Fruit fly (Drosophila melanogaster) whole organism, embryonic: ENCODE data around the gene CG18649.
A peak's percentile ranks its signal among the peaks of the same experiment; 100 is the strongest.

Source experiments
- ATbp ChIP-seq: fragments of 200-800 bp; sonication (Bioruptor generic); optimal IDR thresholded peaks from 2 replicates; lab custom pipeline; 2017; ENCODE audit warnings: missing biosample characterization, mild to moderate bottlenecking, missing genetic modification characterization, missing genetic modification reagents
- B-H2 ChIP-seq: fragments of 200-800 bp; sonication (Bioruptor generic); optimal IDR thresholded peaks from 2 replicates; lab custom pipeline; 2018; ENCODE audit warnings: missing biosample characterization, mild to moderate bottlenecking, missing genetic modification characterization
- Bteb2 ChIP-seq: fragments of 200-800 bp; sonication (Bioruptor generic); optimal IDR thresholded peaks from 2 replicates; lab custom pipeline; 2016; ENCODE audit warnings: missing biosample characterization, missing genetic modification characterization
- CG10654 ChIP-seq: fragments of 200-800 bp; sonication (Bioruptor generic); optimal IDR thresholded peaks from 2 replicates; lab custom pipeline; 2016; ENCODE audit warnings: missing biosample characterization, missing genetic modification characterization
- CG10979 ChIP-seq: fragments of 200-800 bp; sonication (Bioruptor generic); optimal IDR thresholded peaks from 2 replicates; lab custom pipeline; 2018; ENCODE audit warnings: missing biosample characterization, mild to moderate bottlenecking, missing genetic modification characterization, moderate library complexity
- CG12299 ChIP-seq: fragments of 200-800 bp; sonication (Bioruptor generic); optimal IDR thresholded peaks from 2 replicates; lab custom pipeline; 2018; ENCODE audit warnings: missing biosample characterization, mild to moderate bottlenecking, missing genetic modification characterization
- CG12391 ChIP-seq: fragments of 200-800 bp; sonication (Bioruptor generic); optimal IDR thresholded peaks from 3 replicates; lab custom pipeline; 2018; ENCODE audit warnings: missing biosample characterization, mild to moderate bottlenecking, missing genetic modification characterization, moderate library complexity
- CG13624 ChIP-seq: fragments of 200-800 bp; sonication (Bioruptor generic); optimal IDR thresholded peaks from 2 replicates; lab custom pipeline; 2016; ENCODE audit warnings: missing biosample characterization, missing genetic modification characterization
- CG14050 ChIP-seq: fragments of 200-800 bp; sonication (Bioruptor generic); IDR thresholded peaks from 3 replicates; pipeline ENCODE4 v1.3.6; 2022; ENCODE audit warnings: missing biosample characterization, missing genetic modification characterization
- CG14441 ChIP-seq: fragments of 200-800 bp; sonication (Bioruptor generic); IDR thresholded peaks from 2 replicates; pipeline ENCODE4 v1.3.6; 2022; ENCODE audit warnings: missing biosample characterization, missing genetic modification characterization
- CG15011 ChIP-seq: fragments of 200-800 bp; sonication (Bioruptor generic); optimal IDR thresholded peaks from 3 replicates; lab custom pipeline; 2018; ENCODE audit warnings: missing biosample characterization, mild to moderate bottlenecking, missing genetic modification characterization
- CG17361 ChIP-seq: fragments of 200-800 bp; sonication (Bioruptor generic); IDR thresholded peaks from 3 replicates; pipeline ENCODE4 v1.3.6; 2022; ENCODE audit warnings: missing biosample characterization, missing genetic modification characterization
- CG17802 ChIP-seq: fragments of 200-800 bp; sonication (Bioruptor generic); optimal IDR thresholded peaks from 2 replicates; lab custom pipeline; 2018; ENCODE audit warnings: missing biosample characterization, mild to moderate bottlenecking, missing genetic modification characterization, moderate library complexity
- CG18476 ChIP-seq: fragments of 200-800 bp; sonication (Bioruptor generic); optimal IDR thresholded peaks from 2 replicates; lab custom pipeline; 2016; ENCODE audit warnings: missing biosample characterization, mild to moderate bottlenecking, missing genetic modification characterization
- CG2889 ChIP-seq: fragments of 200-800 bp; sonication (Bioruptor generic); IDR thresholded peaks from 3 replicates; pipeline ENCODE4 v1.3.6; 2022; ENCODE audit warnings: missing biosample characterization, missing genetic modification characterization
- CG3163 ChIP-seq: fragments of 200-800 bp; sonication (Bioruptor generic); optimal IDR thresholded peaks from 3 replicates; lab custom pipeline; 2016; ENCODE audit warnings: missing biosample characterization, missing genetic modification characterization
- CG3838 ChIP-seq: fragments of 200-800 bp; sonication (Bioruptor generic); optimal IDR thresholded peaks from 3 replicates; lab custom pipeline; 2016; ENCODE audit warnings: missing biosample characterization, missing genetic modification characterization
- CG3995 ChIP-seq: fragments of 200-800 bp; sonication (Bioruptor generic); optimal IDR thresholded peaks from 3 replicates; lab custom pipeline; 2016; ENCODE audit warnings: missing biosample characterization, missing genetic modification characterization
- CG4282 ChIP-seq: fragments of 200-800 bp; sonication (Bioruptor generic); optimal IDR thresholded peaks from 2 replicates; lab custom pipeline; 2016; ENCODE audit warnings: missing biosample characterization, missing genetic modification characterization
- CG4820 ChIP-seq: fragments of 200-800 bp; sonication (Bioruptor generic); optimal IDR thresholded peaks from 3 replicates; lab custom pipeline; 2016; ENCODE audit warnings: missing biosample characterization, missing genetic modification characterization
- CG7839 ChIP-seq: fragments of 200-800 bp; sonication (Bioruptor generic); optimal IDR thresholded peaks from 3 replicates; lab custom pipeline; 2018; ENCODE audit warnings: missing biosample characterization, mild to moderate bottlenecking, missing genetic modification characterization, moderate library complexity
- CG8290 ChIP-seq, 3 experiments: fragments of 200-800 bp; sonication (Bioruptor generic); optimal IDR thresholded peaks; 2 replicates each; lab custom pipeline; 2016 to 2019; ENCODE audit warnings: missing biosample characterization in 3 of 3, missing genetic modification characterization in 3 of 3, mild to moderate bottlenecking in 2 of 3, moderate library complexity in 1 of 3
- CG9609 ChIP-seq: fragments of 200-800 bp; sonication (Bioruptor generic); optimal IDR thresholded peaks from 3 replicates; lab custom pipeline; 2016; ENCODE audit warnings: missing biosample characterization, missing genetic modification characterization
- Doc2 ChIP-seq: fragments of 200-800 bp; sonication (Bioruptor generic); IDR thresholded peaks from 2 replicates; pipeline ENCODE4 v1.3.6; 2022; ENCODE audit warnings: missing biosample characterization, missing genetic modification characterization
- HLH4C ChIP-seq: fragments of 200-800 bp; sonication (Bioruptor generic); IDR thresholded peaks from 3 replicates; pipeline ENCODE4 v1.3.6; 2022; ENCODE audit warnings: missing biosample characterization, missing genetic modification characterization; ENCODE audit not compliant: partially characterized antibody
- Mad ChIP-seq: fragments of 200-800 bp; sonication (Bioruptor generic); optimal IDR thresholded peaks from 2 replicates; lab custom pipeline; 2016; ENCODE audit warnings: missing biosample characterization, missing genetic modification characterization
- Nf-YA ChIP-seq: fragments of 200-800 bp; sonication (Bioruptor generic); IDR thresholded peaks from 2 replicates; pipeline ENCODE4 v1.3.6; 2022; ENCODE audit warnings: missing biosample characterization, missing genetic modification characterization
- Oaz ChIP-seq: fragments of 200-800 bp; sonication (Bioruptor generic); IDR thresholded peaks from 2 replicates; pipeline ENCODE4 v1.3.6; 2022; ENCODE audit warnings: missing biosample characterization, missing genetic modification characterization
- Poxn ChIP-seq: fragments of 200-800 bp; sonication (Bioruptor generic); IDR thresholded peaks from 2 replicates; pipeline ENCODE4 v1.3.6; 2022; ENCODE audit warnings: missing biosample characterization, missing genetic modification characterization
- Side ChIP-seq: fragments of 200-800 bp; sonication (Bioruptor generic); optimal IDR thresholded peaks from 2 replicates; lab custom pipeline; 2016; ENCODE audit warnings: missing biosample characterization, missing genetic modification characterization
- aop ChIP-seq: fragments of 200-800 bp; sonication (Bioruptor generic); IDR thresholded peaks from 2 replicates; pipeline ENCODE4 v1.3.6; 2022; ENCODE audit warnings: missing biosample characterization, missing genetic modification characterization
- fd64A ChIP-seq: fragments of 200-800 bp; sonication (Bioruptor generic); optimal IDR thresholded peaks from 3 replicates; lab custom pipeline; 2018; ENCODE audit warnings: missing biosample characterization, mild to moderate bottlenecking, missing genetic modification characterization
- gce ChIP-seq: fragments of 200-800 bp; sonication (Bioruptor generic); IDR thresholded peaks from 3 replicates; pipeline ENCODE4 v1.3.6; 2022; ENCODE audit warnings: missing biosample characterization, missing genetic modification characterization
- gro ChIP-seq: fragments of 200-800 bp; sonication (Bioruptor generic); optimal IDR thresholded peaks from 2 replicates; lab custom pipeline; 2016; ENCODE audit warnings: missing biosample characterization, missing genetic modification characterization
- gsb-n ChIP-seq: fragments of 200-800 bp; sonication (Bioruptor generic); optimal IDR thresholded peaks from 3 replicates; lab custom pipeline; 2018; ENCODE audit warnings: missing biosample characterization, mild to moderate bottlenecking, missing genetic modification characterization
- insv ChIP-seq, 2 experiments: fragments of 200-800 bp; sonication (Bioruptor generic); optimal IDR thresholded peaks; 3 replicates each; lab custom pipeline; 2016 to 2018; ENCODE audit warnings: missing biosample characterization in 2 of 2, missing genetic modification characterization in 2 of 2
- inv ChIP-seq: fragments of 200-800 bp; sonication (Bioruptor generic); IDR thresholded peaks from 2 replicates; pipeline ENCODE4 v1.3.6; 2022; ENCODE audit warnings: missing biosample characterization, missing genetic modification characterization; ENCODE audit not compliant: partially characterized antibody
- jigr1 ChIP-seq: fragments of 200-800 bp; sonication (Bioruptor generic); IDR thresholded peaks from 3 replicates; pipeline ENCODE4 v1.3.6; 2022; ENCODE audit warnings: missing biosample characterization, missing genetic modification characterization
- lov ChIP-seq, 2 experiments: fragments of 200-800 bp in 1 of 2; fragments of >200 bp in 1 of 2; sonication (Bioruptor generic) in 1 of 2; IDR thresholded peaks in 1 of 2; optimal IDR thresholded peaks in 1 of 2; 2 replicates in 1 of 2; 3 replicates in 1 of 2; pipeline versions ENCODE4 v1.3.6 to Lab custom; 2017 to 2022; ENCODE audit warnings: missing biosample characterization in 1 of 2, missing genetic modification characterization in 1 of 2
- mirr ChIP-seq: fragments of 200-800 bp; sonication (Bioruptor generic); optimal IDR thresholded peaks from 3 replicates; lab custom pipeline; 2018; ENCODE audit warnings: missing biosample characterization, mild to moderate bottlenecking, missing genetic modification characterization
- org-1 ChIP-seq: fragments of 200-800 bp; sonication (Bioruptor generic); optimal IDR thresholded peaks from 2 replicates; lab custom pipeline; 2017; ENCODE audit warnings: missing biosample characterization, missing genetic modification characterization
- phol ChIP-seq: fragments of 200-800 bp; sonication (Bioruptor generic); optimal IDR thresholded peaks from 3 replicates; lab custom pipeline; 2018; ENCODE audit warnings: missing biosample characterization, mild to moderate bottlenecking, missing genetic modification characterization, moderate library complexity
- repo ChIP-seq: fragments of 200-800 bp; sonication (Bioruptor generic); optimal IDR thresholded peaks from 2 replicates; lab custom pipeline; 2016; ENCODE audit warnings: missing biosample characterization, missing genetic modification characterization
- row ChIP-seq: fragments of 200-800 bp; sonication (Bioruptor generic); IDR thresholded peaks from 3 replicates; pipeline ENCODE4 v1.3.6; 2022; ENCODE audit warnings: missing biosample characterization, missing genetic modification characterization
- sd ChIP-seq: fragments of 200-800 bp; sonication (Bioruptor generic); optimal IDR thresholded peaks from 3 replicates; lab custom pipeline; 2018; ENCODE audit warnings: missing biosample characterization, mild to moderate bottlenecking, missing genetic modification characterization, moderate library complexity
- sr ChIP-seq: fragments of 200-800 bp; sonication (Bioruptor generic); IDR thresholded peaks from 3 replicates; pipeline ENCODE4 v1.3.6; 2022; ENCODE audit warnings: missing biosample characterization, missing genetic modification characterization
- unpg ChIP-seq: fragments of 200-800 bp; sonication (Bioruptor generic); optimal IDR thresholded peaks from 3 replicates; lab custom pipeline; 2018; ENCODE audit warnings: missing biosample characterization, mild to moderate bottlenecking, missing genetic modification characterization, moderate library complexity
- usp ChIP-seq: fragments of >200 bp; optimal IDR thresholded peaks from 2 replicates; lab custom pipeline; 2017; ENCODE audit warnings: missing biosample characterization, missing genetic modification characterization
- vvl ChIP-seq: fragments of 200-800 bp; sonication (Bioruptor generic); IDR thresholded peaks from 2 replicates; pipeline ENCODE4 v1.3.6; 2022; ENCODE audit warnings: missing biosample characterization, missing genetic modification characterization
- zfh1 ChIP-seq: fragments of 200-800 bp; sonication (Bioruptor generic); IDR thresholded peaks from 3 replicates; pipeline ENCODE4 v1.3.6; 2022; ENCODE audit warnings: missing biosample characterization, missing genetic modification characterization

Gene CG18649

DNA sequence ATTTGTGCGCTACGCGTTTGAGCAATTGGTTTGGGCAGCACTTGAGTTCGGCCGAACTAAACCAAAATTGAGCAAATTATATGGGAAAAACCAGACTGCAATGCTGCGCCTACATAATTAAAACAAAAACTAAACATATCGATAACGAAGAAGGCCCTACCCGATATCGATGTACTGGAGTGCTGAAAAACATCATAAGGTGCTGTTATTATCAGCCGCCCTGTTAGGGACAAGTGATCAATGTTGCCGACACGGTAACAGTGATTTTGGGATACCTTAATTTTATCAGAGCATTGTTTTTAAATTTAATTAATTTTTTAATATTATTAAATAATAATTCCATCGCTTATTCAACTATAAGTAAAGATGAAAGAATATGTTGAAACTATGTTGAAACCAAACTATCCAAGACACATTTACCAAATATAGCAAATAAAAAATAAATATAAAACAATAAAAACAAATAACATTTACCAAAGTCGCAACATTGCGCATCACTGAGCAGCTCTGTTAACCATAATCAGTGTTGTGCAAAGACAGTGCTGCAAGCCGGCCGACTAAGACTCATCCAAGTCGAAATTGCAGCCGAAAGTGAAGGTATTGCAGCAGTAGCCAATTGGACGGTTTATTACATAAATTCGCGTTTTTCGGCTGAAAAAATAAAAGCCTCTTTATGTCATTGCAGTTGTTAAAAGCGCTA is 40.8 kb upstream of the CG18649 start, which contains the start of the genes sstn, Plp and GlyRS (continued):
- TF ChIP-seq gsb-n (tag; lab: Kevin White, UChicago), result peak; percentile 38
- no peak for TF ChIP-seq CG14441
- TF ChIP-seq CG4282 (GFP tag; lab: Kevin White, UChicago), result no peak
- peak; percentile 65 for TF ChIP-seq CG12391
- TF ChIP-seq CG9609 (GFP tag; lab: Kevin White, UChicago), result no peak
- no peak for TF ChIP-seq usp (GFP tag; lab: Kevin White, UChicago)
- peak in 1 of 2 experiments; percentile 8 for TF ChIP-seq insv (GFP tag; optimal IDR thresholded peaks at IDR 0.05; lab: Kevin White, UChicago)
- no peak for TF ChIP-seq CG13624
- no peak for TF ChIP-seq jigr1 (GFP tag; lab: Robert Waterston, UW)
- TF ChIP-seq CG7839 (tag; lab: Kevin White, UChicago), result peak; percentile 57
- no peak for TF ChIP-seq fd64A
- TF ChIP-seq Doc2, result no peak
- TF ChIP-seq aop (GFP tag; lab: Robert Waterston, UW), result no peak
- no peak for TF ChIP-seq gro (GFP tag; lab: Kevin White, UChicago)
- TF ChIP-seq sd (tag; lab: Kevin White, UChicago), result no peak
- peak; percentile 61 for TF ChIP-seq CG8290 (GFP tag; optimal IDR thresholded peaks at IDR 0.05; lab: Kevin White, UChicago)
- TF ChIP-seq CG8290 (tag; optimal IDR thresholded peaks at IDR 0.05; lab: Kevin White, UChicago), result peak in 1 of 2 experiments; percentile 1
- no peak for TF ChIP-seq gce (GFP tag; lab: Robert Waterston, UW)
- peak; percentile 8 for TF ChIP-seq unpg
- TF ChIP-seq vvl (GFP tag; lab: Robert Waterston, UW), result peak; percentile 51; the same call in 1 of the 2 replicates
- TF ChIP-seq CG14050 (GFP tag; lab: Robert Waterston, UW), result no peak
- no peak for TF ChIP-seq Nf-YA (GFP tag; lab: Robert Waterston, UW)
- no peak for TF ChIP-seq CG18476
- no peak for TF ChIP-seq Mad (GFP tag; lab: Kevin White, UChicago)
- TF ChIP-seq row (GFP tag; lab: Robert Waterston, UW), result peak; percentile 83
- no peak for TF ChIP-seq repo (GFP tag; lab: Kevin White, UChicago)
- TF ChIP-seq Oaz (GFP tag; lab: Robert Waterston, UW), result no peak
- peak; percentile 14 for TF ChIP-seq B-H2
- TF ChIP-seq CG10979 (tag; lab: Kevin White, UChicago), result peak; percentile 22
- TF ChIP-seq CG4820 (GFP tag; lab: Kevin White, UChicago), result peak; percentile 28
- no peak for TF ChIP-seq lov (optimal IDR thresholded peaks at IDR 0.05; lab: Kevin White, UChicago)
- no peak for TF ChIP-seq lov (GFP tag; IDR thresholded peaks at IDR 0.05; lab: Robert Waterston, UW)
- TF ChIP-seq CG2889 (GFP tag; lab: Robert Waterston, UW), result no peak
- no peak for TF ChIP-seq Poxn
- no peak for TF ChIP-seq CG17802
- TF ChIP-seq mirr, result no peak
- TF ChIP-seq CG3838 (GFP tag; lab: Kevin White, UChicago), result no peak
- peak; percentile 98 for TF ChIP-seq CG3995 (GFP tag; lab: Kevin White, UChicago)
- TF ChIP-seq phol, result peak; percentile 61
- peak; percentile 10 for TF ChIP-seq CG15011 (GFP tag; lab: Kevin White, UChicago)
- peak; percentile 49 for TF ChIP-seq inv
- no peak for TF ChIP-seq CG12299 (tag; lab: Kevin White, UChicago)
- peak; percentile 29 for TF ChIP-seq CG10654 (GFP tag; lab: Kevin White, UChicago)
- no peak for TF ChIP-seq CG3163
- peak; percentile 50; the same call in 2 of the 3 replicates for TF ChIP-seq HLH4C (GFP tag; lab: Robert Waterston, UW)
- no peak for TF ChIP-seq Side
- TF ChIP-seq org-1 (GFP tag; lab: Kevin White, UChicago), result no peak
- TF ChIP-seq ATbp (GFP tag; lab: Kevin White, UChicago), result no peak
- no peak for TF ChIP-seq sr (GFP tag; lab: Robert Waterston, UW)
- no peak for TF ChIP-seq zfh1
- peak; percentile 78 for TF ChIP-seq CG17361 (GFP tag; lab: Robert Waterston, UW)
- no peak for TF ChIP-seq Bteb2 (GFP tag; lab: Kevin White, UChicago)
